Fruit fly (Drosophila melanogaster) S2 (cell line): ENCODE measurements around the gene CG12069.

Experiments
- CG8478 ChIP-seq: fragments of >200 bp; optimal IDR thresholded peaks from 2 replicates; lab custom pipeline; 2018
- CTCF ChIP-seq, 2 experiments: fragments of >200 bp; optimal IDR thresholded peaks; 2 replicates each; lab custom pipeline; 2018

DNA sequence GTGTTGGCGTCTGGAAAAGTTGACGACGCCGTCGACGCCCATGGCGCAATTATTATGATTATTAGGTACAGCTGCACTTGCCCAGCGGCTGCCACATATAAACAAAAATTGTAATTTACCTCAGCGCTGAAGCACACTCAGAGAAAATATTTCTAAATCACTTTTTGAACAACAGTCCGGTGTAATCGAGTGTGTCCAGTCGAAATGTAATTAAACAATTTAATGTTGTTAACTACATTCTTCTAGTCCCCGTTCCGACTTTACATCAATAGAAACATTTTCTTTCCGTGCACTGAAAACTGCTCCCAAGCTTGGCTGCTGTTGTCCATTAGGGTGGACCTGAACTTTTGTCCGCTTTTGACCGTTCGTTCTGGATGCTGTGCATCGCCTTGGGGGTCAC, 33.7 kb upstream of the CG12069 start:
- no peak for TF ChIP-seq CTCF (optimal IDR thresholded peaks at IDR 0.05; lab: Kevin White, UChicago)
- TF ChIP-seq CG8478: no peak
